Fruit fly (Drosophila melanogaster): ENCODE results near the gene CG42494.

CG42494 gene

DNA sequence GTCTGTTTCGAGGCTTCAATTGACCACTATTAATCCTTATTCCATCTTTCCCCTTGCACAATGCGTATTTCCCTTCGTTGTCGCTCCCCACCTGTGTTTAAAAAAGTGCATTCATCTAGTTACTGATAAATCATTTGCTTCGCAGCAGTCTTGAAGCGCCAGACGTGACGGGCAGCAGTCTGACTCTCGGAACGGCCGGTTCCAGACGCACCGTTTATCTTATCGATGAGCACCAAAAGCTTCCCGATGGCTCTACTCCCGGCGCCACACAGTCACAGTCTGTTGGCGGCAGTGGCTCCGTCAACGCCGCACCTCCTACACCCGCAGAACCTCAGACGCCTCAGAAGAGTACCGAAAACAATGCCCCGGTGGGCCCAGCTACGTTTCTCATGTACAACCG is at the start of gene CG42494:
CG42494 (plus strand) TSS at position 301 of the 400 bp plus-strand sequence.
- no peak for TF ChIP-seq brk (GFP tag; optimal IDR thresholded peaks at IDR 0.05)
- TF ChIP-seq dsf (GFP tag; optimal IDR thresholded peaks at IDR 0.05; ENCODE audit: borderline replicate concordance), result no peak
- no peak for TF ChIP-seq Hr83 (GFP tag; optimal IDR thresholded peaks at IDR 0.05; ENCODE audit: poor library complexity, severe bottlenecking)
- TF ChIP-seq Hnf4 (GFP tag; optimal IDR thresholded peaks at IDR 0.05), result no peak
- no peak for TF ChIP-seq foxo (GFP tag; optimal IDR thresholded peaks at IDR 0.05)
- no peak for TF ChIP-seq Jra (GFP tag; optimal IDR thresholded peaks at IDR 0.05)
- TF ChIP-seq tai (GFP tag; optimal IDR thresholded peaks at IDR 0.05), result no peak
- no peak for TF ChIP-seq br (GFP tag; optimal IDR thresholded peaks at IDR 0.05)
- no peak for TF ChIP-seq jim (GFP tag; optimal IDR thresholded peaks at IDR 0.05)
- TF ChIP-seq rgr (GFP tag; optimal IDR thresholded peaks at IDR 0.05), result no peak
- TF ChIP-seq OdsH (GFP tag; optimal IDR thresholded peaks at IDR 0.05), result no peak
- TF ChIP-seq Vsx2 (GFP tag; optimal IDR thresholded peaks at IDR 0.05; ENCODE audit: partially characterized antibody), result no peak
- no peak for TF ChIP-seq Hr78 (GFP tag; optimal IDR thresholded peaks at IDR 0.05)
- no peak for TF ChIP-seq sage (GFP tag; optimal IDR thresholded peaks at IDR 0.05)
- TF ChIP-seq Dif (GFP tag; optimal IDR thresholded peaks at IDR 0.05; ENCODE audit: partially characterized antibody), result no peak
- TF ChIP-seq fru (GFP tag; optimal IDR thresholded peaks at IDR 0.05), result no peak
- no peak for TF ChIP-seq CG9705 (GFP tag; optimal IDR thresholded peaks at IDR 0.05)

- TF ChIP-seq sage (GFP tag; optimal IDR thresholded peaks at IDR 0.05), result no peak
Measured at dm6 chr3L:3141411-3141810, 42.8 kb upstream of the CG42494 start.

- TF ChIP-seq CG9705 (GFP tag; optimal IDR thresholded peaks at IDR 0.05) (no peak), Hr83 (GFP tag; optimal IDR thresholded peaks at IDR 0.05; ENCODE audit: poor library complexity, severe bottlenecking) (no peak), lola (GFP tag; optimal IDR thresholded peaks at IDR 0.05) (no peak), Jra (GFP tag; optimal IDR thresholded peaks at IDR 0.05) (no peak), h (GFP tag; optimal IDR thresholded peaks at IDR 0.05) (peak; percentile 61), Rel (GFP tag; optimal IDR thresholded peaks at IDR 0.05) (no peak), Rel (tag; optimal IDR thresholded peaks at IDR 0.05) (peak; percentile 33)
Measured at dm6 chr3L:3142516-3143382, 41.5 kb upstream of the CG42494 start.

- no peak for TF ChIP-seq Hnf4 (GFP tag; optimal IDR thresholded peaks at IDR 0.05)
- peak in 1 of 2 experiments; percentile 27 for TF ChIP-seq foxo (GFP tag; optimal IDR thresholded peaks at IDR 0.05)
- peak; percentile 22 for TF ChIP-seq HLH106 (tag; optimal IDR thresholded peaks at IDR 0.05)
- no peak for TF ChIP-seq Hr83 (GFP tag; optimal IDR thresholded peaks at IDR 0.05; ENCODE audit: poor library complexity, severe bottlenecking)
- peak; percentile 0 for TF ChIP-seq psq (GFP tag; optimal IDR thresholded peaks at IDR 0.05)
- no peak for TF ChIP-seq OdsH (GFP tag; optimal IDR thresholded peaks at IDR 0.05)
- TF ChIP-seq Sp1 (GFP tag; optimal IDR thresholded peaks at IDR 0.05), result peak; percentile 13
- TF ChIP-seq Rel (GFP tag; optimal IDR thresholded peaks at IDR 0.05), result no peak
- peak; percentile 4 for TF ChIP-seq Rel (tag; optimal IDR thresholded peaks at IDR 0.05)
- TF ChIP-seq Myc (optimal IDR thresholded peaks at IDR 0.05), result peak; percentile 35
- peak; percentile 29 for TF ChIP-seq rgr (GFP tag; optimal IDR thresholded peaks at IDR 0.05)
Measured at dm6 chr3L:3143383-3143962, 40.7 kb upstream of the CG42494 start, which contains the start of the genes CG11537 and Alg2. CG11537 (minus strand) TSS chr3L:3143457. Alg2 (plus strand) TSS chr3L:3143808.

dm6 chr3L:3148125-3149059 is 35.8 kb upstream of the CG42494 start, which contains the start of the genes Usp5 and BtbVII:
Usp5 (minus strand) TSS chr3L:3148358.
BtbVII (plus strand) TSS chr3L:3148646.
- TF ChIP-seq dl (GFP tag; optimal IDR thresholded peaks at IDR 0.05; ENCODE audit: insufficient read depth in 1 of 2, partially characterized antibody in 2 of 2) (no peak), psq (GFP tag; optimal IDR thresholded peaks at IDR 0.05) (peak; percentile 26), Vsx2 (GFP tag; optimal IDR thresholded peaks at IDR 0.05; ENCODE audit: partially characterized antibody) (no peak), ey (GFP tag; optimal IDR thresholded peaks at IDR 0.05) (peak; percentile 65), Dfd (GFP tag; optimal IDR thresholded peaks at IDR 0.05) (no peak), Hr78 (GFP tag; optimal IDR thresholded peaks at IDR 0.05) (no peak), GATAd (GFP tag; optimal IDR thresholded peaks at IDR 0.05) (no peak), Jra (GFP tag; optimal IDR thresholded peaks at IDR 0.05) (peak; percentile 65), OdsH (GFP tag; optimal IDR thresholded peaks at IDR 0.05) (peak; percentile 69), HLH106 (tag; optimal IDR thresholded peaks at IDR 0.05) (peak; percentile 59), Mio (GFP tag; optimal IDR thresholded peaks at IDR 0.05) (no peak), woc (GFP tag; optimal IDR thresholded peaks at IDR 0.05) (no peak), br (GFP tag; optimal IDR thresholded peaks at IDR 0.05) (peak; percentile 76), lola (GFP tag; optimal IDR thresholded peaks at IDR 0.05) (no peak), dsf (GFP tag; optimal IDR thresholded peaks at IDR 0.05; ENCODE audit: borderline replicate concordance) (peak; percentile 16), CG9705 (GFP tag; optimal IDR thresholded peaks at IDR 0.05) (peak; percentile 12), rgr (GFP tag; optimal IDR thresholded peaks at IDR 0.05) (peak; percentile 68), Sp1 (GFP tag; optimal IDR thresholded peaks at IDR 0.05) (peak; percentile 44), pan (optimal IDR thresholded peaks at IDR 0.05) (no peak), sv (GFP tag; optimal IDR thresholded peaks at IDR 0.05) (peak; percentile 22), fru (GFP tag; optimal IDR thresholded peaks at IDR 0.05) (peak; percentile 58), usp (GFP tag; optimal IDR thresholded peaks at IDR 0.05) (no peak), Hr83 (GFP tag; optimal IDR thresholded peaks at IDR 0.05; ENCODE audit: poor library complexity, severe bottlenecking) (peak; percentile 30), Hnf4 (GFP tag; optimal IDR thresholded peaks at IDR 0.05) (no peak), foxo (GFP tag; optimal IDR thresholded peaks at IDR 0.05) (peak in 1 of 2 experiments; percentile 76)

Data from whole organism, wandering third instar larva.